Fruit fly (Drosophila melanogaster) whole organism, embryonic: ENCODE measurements around the gene opa.

Experiments
- Awh ChIP-seq: fragments of 200-800 bp; sonication (Bioruptor generic); IDR thresholded peaks from 2 replicates; pipeline ENCODE4, ENCODE4 v1.3.6; 2022; ENCODE audit warnings: missing biosample characterization, missing genetic modification characterization
- BEAF-32 ChIP-seq: fragments of 200-800 bp; sonication (Bioruptor generic); optimal IDR thresholded peaks from 3 replicates; lab custom pipeline; 2017; ENCODE audit warnings: missing biosample characterization, missing genetic modification characterization, mild to moderate bottlenecking, moderate library complexity, missing genetic modification reagents
- Bgb ChIP-seq: fragments of 200-800 bp; sonication (Bioruptor generic); IDR thresholded peaks from 2 replicates; pipeline ENCODE4 v1.3.6; 2022; ENCODE audit warnings: missing biosample characterization, missing genetic modification characterization; ENCODE audit not compliant: partially characterized antibody
- CG10565 ChIP-seq: fragments of 200-800 bp; sonication (Bioruptor generic); optimal IDR thresholded peaks from 3 replicates; lab custom pipeline; 2016; ENCODE audit warnings: missing biosample characterization, mild to moderate bottlenecking, missing genetic modification characterization
- CG11085 ChIP-seq: fragments of 200-800 bp; sonication (Bioruptor generic); IDR thresholded peaks from 2 replicates; pipeline ENCODE4 v1.3.6; 2022; ENCODE audit warnings: missing biosample characterization, missing genetic modification characterization
- CG11456 ChIP-seq: fragments of 200-800 bp; sonication (Bioruptor generic); IDR thresholded peaks from 3 replicates; pipeline ENCODE4 v1.3.6; 2022; ENCODE audit warnings: missing biosample characterization, missing genetic modification characterization
- CG1233 ChIP-seq: fragments of 200-800 bp; sonication (Bioruptor generic); optimal IDR thresholded peaks from 4 replicates; lab custom pipeline; 2018; ENCODE audit warnings: missing biosample characterization, mild to moderate bottlenecking, missing genetic modification characterization
- CG14050 ChIP-seq: fragments of 200-800 bp; sonication (Bioruptor generic); IDR thresholded peaks from 3 replicates; pipeline ENCODE4 v1.3.6; 2022; ENCODE audit warnings: missing biosample characterization, missing genetic modification characterization
- CG1602 ChIP-seq: fragments of 200-800 bp; sonication (Bioruptor generic); optimal IDR thresholded peaks from 3 replicates; lab custom pipeline; 2016; ENCODE audit warnings: missing biosample characterization, missing genetic modification characterization
- CG18011 ChIP-seq: fragments of 200-800 bp; sonication (Bioruptor generic); optimal IDR thresholded peaks from 2 replicates; lab custom pipeline; 2017; ENCODE audit warnings: missing biosample characterization, missing genetic modification characterization, mild to moderate bottlenecking, moderate library complexity, missing genotype
- CG2129 ChIP-seq: fragments of 200-800 bp; sonication (Bioruptor generic); IDR thresholded peaks from 2 replicates; pipeline ENCODE4 v1.3.6; 2022; ENCODE audit warnings: missing biosample characterization, missing genetic modification characterization; ENCODE audit not compliant: partially characterized antibody
- CG3726 ChIP-seq: fragments of 200-800 bp; sonication (Bioruptor generic); IDR thresholded peaks from 3 replicates; pipeline ENCODE4, ENCODE4 v1.3.6; 2022; ENCODE audit warnings: missing biosample characterization, missing genetic modification characterization
- Chrac-16 ChIP-seq: fragments of 200-800 bp; sonication (Bioruptor generic); optimal IDR thresholded peaks from 3 replicates; lab custom pipeline; 2016; ENCODE audit warnings: missing biosample characterization, missing genetic modification characterization
- Dbx ChIP-seq: fragments of 200-800 bp; sonication (Bioruptor generic); IDR thresholded peaks from 3 replicates; pipeline ENCODE4 v1.3.6; 2022; ENCODE audit warnings: missing biosample characterization, missing genetic modification characterization
- Doc3 ChIP-seq: fragments of 200-800 bp; sonication (Bioruptor generic); IDR thresholded peaks from 3 replicates; pipeline ENCODE4 v1.3.6; 2022; ENCODE audit warnings: missing biosample characterization, missing genetic modification characterization; ENCODE audit not compliant: partially characterized antibody
- Drgx ChIP-seq: fragments of 200-800 bp; sonication (Bioruptor generic); IDR thresholded peaks from 2 replicates; pipeline ENCODE4 v1.3.6; 2022; ENCODE audit warnings: missing biosample characterization, missing genetic modification characterization
- Ets65A ChIP-seq: fragments of 200-800 bp; sonication (Bioruptor generic); peaks from one replicate; lab custom pipeline; 2016; ENCODE audit warnings: missing biosample characterization, missing genetic modification characterization
- Hey ChIP-seq: fragments of 200-800 bp; sonication (Bioruptor generic); optimal IDR thresholded peaks from 3 replicates; lab custom pipeline; 2018; ENCODE audit warnings: missing biosample characterization, mild to moderate bottlenecking, missing genetic modification characterization
- Hmr ChIP-seq: fragments of 200-800 bp; sonication (Bioruptor generic); optimal IDR thresholded peaks from 3 replicates; lab custom pipeline; 2017; ENCODE audit warnings: mild to moderate bottlenecking, missing biosample characterization, missing genetic modification reagents, missing genetic modification characterization
- Hmx ChIP-seq: fragments of 200-800 bp; sonication (Bioruptor generic); optimal IDR thresholded peaks from 2 replicates; lab custom pipeline; 2016; ENCODE audit warnings: missing biosample characterization, missing genetic modification characterization
- Max ChIP-seq: fragments of 200-800 bp; sonication (Bioruptor generic); optimal IDR thresholded peaks from 2 replicates; lab custom pipeline; 2016; ENCODE audit warnings: missing biosample characterization, mild to moderate bottlenecking, missing genetic modification characterization
- Six4 ChIP-seq: fragments of 200-800 bp; sonication (Bioruptor generic); optimal IDR thresholded peaks from 2 replicates; lab custom pipeline; 2016; ENCODE audit warnings: missing biosample characterization, missing genetic modification characterization
- Sry-β ChIP-seq: fragments of 200-800 bp; sonication (Bioruptor generic); optimal IDR thresholded peaks from 2 replicates; lab custom pipeline; 2018; ENCODE audit warnings: missing biosample characterization, mild to moderate bottlenecking, missing genetic modification characterization, moderate library complexity
- abd-A ChIP-seq: fragments of 200-800 bp; sonication (Bioruptor generic); optimal IDR thresholded peaks from 3 replicates; lab custom pipeline; 2019; ENCODE audit warnings: missing biosample characterization, mild to moderate bottlenecking, missing genetic modification characterization, moderate library complexity
- ci ChIP-seq: fragments of 200-800 bp; sonication (Bioruptor generic); IDR thresholded peaks from 3 replicates; pipeline ENCODE4 v1.3.6; 2022; ENCODE audit warnings: missing biosample characterization, missing genetic modification characterization
- crol ChIP-seq: fragments of 200-800 bp; sonication (Bioruptor generic); IDR thresholded peaks from 2 replicates; pipeline ENCODE4 v1.3.6; 2022; ENCODE audit warnings: missing biosample characterization, missing genetic modification characterization
- dpn ChIP-seq, 2 experiments: fragments of 200-800 bp; sonication (Bioruptor generic); optimal IDR thresholded peaks; 3 replicates each; lab custom pipeline; 2016; ENCODE audit warnings: missing biosample characterization in 2 of 2, missing genetic modification characterization in 2 of 2
- exex ChIP-seq: fragments of 200-800 bp; sonication (Bioruptor generic); optimal IDR thresholded peaks from 4 replicates; lab custom pipeline; 2018; ENCODE audit warnings: missing biosample characterization, mild to moderate bottlenecking, missing genetic modification characterization, moderate library complexity
- fd96Cb ChIP-seq: fragments of 200-800 bp; sonication (Bioruptor generic); optimal IDR thresholded peaks from 2 replicates; lab custom pipeline; 2018; ENCODE audit warnings: missing biosample characterization, mild to moderate bottlenecking, missing genetic modification characterization, moderate library complexity
- grn ChIP-seq: fragments of 200-800 bp; sonication (Bioruptor generic); optimal IDR thresholded peaks from 3 replicates; lab custom pipeline; 2017; ENCODE audit warnings: missing biosample characterization, missing genetic modification characterization
- gsb-n ChIP-seq: fragments of 200-800 bp; sonication (Bioruptor generic); optimal IDR thresholded peaks from 3 replicates; lab custom pipeline; 2018; ENCODE audit warnings: missing biosample characterization, mild to moderate bottlenecking, missing genetic modification characterization
- hb ChIP-seq: fragments of 200-800 bp; sonication (Bioruptor generic); IDR thresholded peaks from 3 replicates; pipeline ENCODE4 v1.3.6; 2022; ENCODE audit warnings: missing biosample characterization, missing genetic modification characterization; ENCODE audit not compliant: partially characterized antibody
- kay ChIP-seq: fragments of 200-800 bp; sonication (Bioruptor generic); optimal IDR thresholded peaks from 2 replicates; lab custom pipeline; 2016; ENCODE audit warnings: missing biosample characterization, missing genetic modification characterization
- knrl ChIP-seq: fragments of 200-800 bp; sonication (Bioruptor generic); IDR thresholded peaks from 3 replicates; pipeline ENCODE4 v1.3.6; 2022; ENCODE audit warnings: missing biosample characterization, missing genetic modification characterization; ENCODE audit not compliant: partially characterized antibody
- lilli ChIP-seq: fragments of 200-800 bp; sonication (Bioruptor generic); optimal IDR thresholded peaks from 3 replicates; lab custom pipeline; 2016; ENCODE audit warnings: missing biosample characterization, missing genetic modification characterization
- luna ChIP-seq: fragments of 200-800 bp; sonication (Bioruptor generic); optimal IDR thresholded peaks from 2 replicates; lab custom pipeline; 2016; ENCODE audit warnings: missing biosample characterization, missing genetic modification characterization
- mirr ChIP-seq: fragments of 200-800 bp; sonication (Bioruptor generic); optimal IDR thresholded peaks from 3 replicates; lab custom pipeline; 2018; ENCODE audit warnings: missing biosample characterization, mild to moderate bottlenecking, missing genetic modification characterization
- oc ChIP-seq: fragments of 200-800 bp; sonication (Bioruptor generic); optimal IDR thresholded peaks from 2 replicates; lab custom pipeline; 2018; ENCODE audit warnings: missing biosample characterization, mild to moderate bottlenecking, missing genetic modification characterization, moderate library complexity
- org-1 ChIP-seq: fragments of 200-800 bp; sonication (Bioruptor generic); optimal IDR thresholded peaks from 2 replicates; lab custom pipeline; 2017; ENCODE audit warnings: missing biosample characterization, missing genetic modification characterization
- pho ChIP-seq: fragments of 200-800 bp; sonication (Bioruptor generic); optimal IDR thresholded peaks from 2 replicates; lab custom pipeline; 2016; ENCODE audit warnings: missing biosample characterization, missing genetic modification characterization
- run ChIP-seq: fragments of 200-800 bp; sonication (Bioruptor generic); optimal IDR thresholded peaks from 3 replicates; lab custom pipeline; 2018; ENCODE audit warnings: missing biosample characterization, mild to moderate bottlenecking, missing genetic modification characterization
- sens-2 ChIP-seq: fragments of 200-800 bp; sonication (Bioruptor generic); IDR thresholded peaks from 2 replicates; pipeline ENCODE4 v1.3.6; 2022; ENCODE audit warnings: missing biosample characterization, missing genetic modification characterization
- seq ChIP-seq: fragments of 200-800 bp; sonication (Bioruptor generic); IDR thresholded peaks from 2 replicates; pipeline ENCODE4 v1.3.6; 2022; ENCODE audit warnings: missing biosample characterization, missing genetic modification characterization
- sisA ChIP-seq: fragments of 200-800 bp; sonication (Bioruptor generic); IDR thresholded peaks from 2 replicates; pipeline ENCODE4 v1.3.6; 2022; ENCODE audit warnings: missing biosample characterization, missing genetic modification characterization
- slbo ChIP-seq: fragments of 200-800 bp; sonication (Bioruptor generic); IDR thresholded peaks from 2 replicates; pipeline ENCODE4 v1.3.6; 2022; ENCODE audit warnings: missing biosample characterization, missing genetic modification characterization
- sug ChIP-seq: fragments of 200-800 bp; optimal IDR thresholded peaks from 2 replicates; lab custom pipeline; 2019; ENCODE audit warnings: missing biosample characterization, mild to moderate bottlenecking, missing genetic modification characterization, moderate library complexity
- tll ChIP-seq, 2 experiments: fragments of 200-800 bp in 1 of 2; fragments of >200 bp in 1 of 2; sonication (Bioruptor generic) in 1 of 2; optimal IDR thresholded peaks; 2 replicates each; lab custom pipeline; 2017 to 2019; ENCODE audit warnings: missing biosample characterization in 2 of 2, missing genetic modification characterization in 2 of 2, mild to moderate bottlenecking in 1 of 2, moderate library complexity in 1 of 2
- ttk ChIP-seq: fragments of 200-800 bp; sonication (Bioruptor generic); IDR thresholded peaks from 2 replicates; pipeline ENCODE4 v2.1.2; 2022; ENCODE audit warnings: missing biosample characterization, missing genetic modification characterization

opa gene

DNA sequence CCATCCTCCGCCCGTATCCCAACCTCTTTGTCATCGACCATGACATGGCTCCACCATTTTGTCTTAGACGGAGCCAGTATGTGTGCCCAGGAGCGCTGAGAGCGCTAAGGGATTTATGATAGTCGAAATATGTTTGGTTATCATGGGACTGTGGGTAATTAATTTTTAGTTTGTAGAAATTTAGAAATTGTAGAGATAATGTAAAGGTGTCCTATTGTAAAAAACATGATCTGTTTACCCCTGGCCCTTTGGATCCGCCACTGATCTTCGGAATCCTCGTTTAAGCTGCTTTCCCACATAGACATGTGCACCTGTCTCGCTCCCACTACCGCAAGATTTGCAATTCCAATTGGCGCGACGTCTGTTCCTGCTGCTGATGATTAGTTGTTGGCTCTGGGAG, 49.2 kb downstream of the opa start:
- TF ChIP-seq CG18011 (GFP tag; lab: Kevin White, UChicago) (no peak), Ets65A (peak; percentile 36), Drgx (peak; percentile 23; the same call in 1 of the 2 replicates), CG11085 (no peak), CG1233 (GFP tag; lab: Kevin White, UChicago) (no peak), luna (GFP tag; lab: Kevin White, UChicago) (no peak), fd96Cb (tag; lab: Kevin White, UChicago) (no peak), CG1602 (no peak), dpn (GFP tag; optimal IDR thresholded peaks at IDR 0.05; lab: Kevin White, UChicago) (no peak), Hmx (no peak)

DNA sequence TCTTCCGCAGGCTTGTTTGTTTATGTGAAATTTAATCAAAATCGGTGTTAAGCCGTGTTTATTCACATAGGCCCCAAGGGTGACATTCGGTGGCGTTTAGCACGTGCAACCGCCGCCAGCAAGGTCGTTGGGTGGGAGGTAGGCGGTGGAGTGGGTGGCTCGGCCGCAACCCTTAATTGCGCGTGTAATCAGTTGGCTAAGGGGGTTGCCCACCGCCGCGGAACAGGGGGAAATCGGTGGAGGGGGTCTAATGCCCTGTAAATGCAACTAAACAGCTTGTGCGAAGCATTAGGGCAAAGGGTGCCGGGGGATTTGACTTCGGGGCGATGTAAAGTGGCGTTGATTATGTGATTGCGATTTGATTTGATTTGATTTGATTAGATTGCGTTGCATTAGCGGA, 51.0 kb downstream of the opa start:
- TF ChIP-seq CG3726 (GFP tag; lab: Robert Waterston, UW) (no peak), sisA (no peak), CG11456 (GFP tag; lab: Robert Waterston, UW) (0 out of 3 replicates have a peak, but pooled peaks have one; percentile 32), lilli (GFP tag; lab: Kevin White, UChicago) (no peak), oc (peak; percentile 77), grn (GFP tag; lab: Kevin White, UChicago) (peak; percentile 42), CG14050 (no peak), Hmr (GFP tag; lab: Kevin White, UChicago) (no peak), crol (GFP tag; lab: Robert Waterston, UW) (peak; percentile 89), kay (GFP tag; lab: Kevin White, UChicago) (no peak), ci (GFP tag; lab: Robert Waterston, UW) (peak; percentile 42; the same call in 1 of the 3 replicates), Six4 (no peak), Hey (tag; lab: Kevin White, UChicago) (peak; percentile 92), CG2129 (GFP tag; lab: Robert Waterston, UW) (no peak), sens-2 (GFP tag; lab: Robert Waterston, UW) (peak; percentile 27; the same call in 1 of the 2 replicates), exex (tag; lab: Kevin White, UChicago) (peak; percentile 21), hb (GFP tag; lab: Robert Waterston, UW) (0 out of 3 replicates have a peak, but pooled peaks have one; percentile 48), slbo (GFP tag; lab: Robert Waterston, UW) (no peak), Sry-β (no peak), knrl (no peak), Bgb (no peak), ttk (peak; percentile 38; the same call in 1 of the 2 replicates), mirr (GFP tag; lab: Kevin White, UChicago) (peak; percentile 3), CG10565 (no peak), Awh (GFP tag; lab: Robert Waterston, UW) (peak; percentile 61; the same call in 1 of the 2 replicates), Dbx (GFP tag; lab: Robert Waterston, UW) (no peak), org-1 (GFP tag; lab: Kevin White, UChicago) (no peak), BEAF-32 (GFP tag; lab: Kevin White, UChicago) (no peak), seq (GFP tag; lab: Robert Waterston, UW) (peak; percentile 55; the same call in 1 of the 2 replicates), Chrac-16 (no peak), abd-A (tag; lab: Kevin White, UChicago) (peak; percentile 72), Max (GFP tag; lab: Kevin White, UChicago) (no peak), gsb-n (tag; lab: Kevin White, UChicago) (peak; percentile 17), Doc3 (no peak), tll (GFP tag; optimal IDR thresholded peaks at IDR 0.05; lab: Kevin White, UChicago) (peak in 1 of 2 experiments; percentile 16), pho (GFP tag; lab: Kevin White, UChicago) (no peak), run (tag; lab: Kevin White, UChicago) (peak; percentile 40), sug (no peak)
